Worm (Caenorhabditis elegans) whole organism, young adult: ENCODE measurements around the gene ZK430.5.

Source experiments
- ekl-4 ChIP-seq: fragments of 200-800 bp; sonication (Bioruptor generic); IDR thresholded peaks from 2 replicates; pipeline ENCODE4 v1.3.6; 2022; ENCODE audit warnings: missing genetic modification reagents, missing genetic modification characterization, missing compliant biosample characterization
- tbp1 ChIP-seq: fragments of 200-800 bp; sonication (Bioruptor generic); optimal IDR thresholded peaks from 2 replicates; lab custom pipeline; 2018; ENCODE audit warnings: mild to moderate bottlenecking, missing genetic modification characterization, missing compliant biosample characterization
- ztf-18 ChIP-seq: sonication (generic microtip); optimal IDR thresholded peaks from 2 replicates; lab custom pipeline; 2016; ENCODE audit warnings: missing genotype, mild to moderate bottlenecking, missing genetic modification characterization, missing compliant biosample characterization

DNA sequence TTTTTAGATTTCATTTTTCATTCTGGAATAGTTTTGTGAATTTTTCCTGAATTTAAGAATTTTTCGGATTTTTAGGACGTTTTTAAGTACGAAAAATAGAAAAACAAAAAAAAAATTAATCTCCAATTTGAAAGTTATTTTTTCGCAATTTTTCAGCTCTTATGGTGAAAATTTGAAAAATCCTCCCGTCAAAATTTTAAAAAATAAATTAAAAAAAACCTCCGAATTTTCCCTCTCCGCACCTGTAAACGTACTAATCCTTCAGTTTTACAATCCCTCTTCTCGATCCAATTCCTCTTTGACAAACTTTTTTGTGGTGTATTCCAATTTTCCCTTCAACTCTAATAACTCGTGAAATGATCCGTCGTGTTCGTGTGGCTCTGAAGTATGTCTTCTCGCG lies 27.3 kb upstream of the ZK430.5 start, which contains the start of gene B0286.1:
- TF ChIP-seq ztf-18 (tag; lab: Kevin White, UChicago), result no peak
- no peak for TF ChIP-seq ekl-4 (GFP tag; lab: Robert Waterston, UW)
- no peak for TF ChIP-seq tbp1 (GFP tag; lab: Kevin White, UChicago)
